Fruit fly (Drosophila melanogaster): ENCODE measurements around the gene eIF4EHP.

DNA sequence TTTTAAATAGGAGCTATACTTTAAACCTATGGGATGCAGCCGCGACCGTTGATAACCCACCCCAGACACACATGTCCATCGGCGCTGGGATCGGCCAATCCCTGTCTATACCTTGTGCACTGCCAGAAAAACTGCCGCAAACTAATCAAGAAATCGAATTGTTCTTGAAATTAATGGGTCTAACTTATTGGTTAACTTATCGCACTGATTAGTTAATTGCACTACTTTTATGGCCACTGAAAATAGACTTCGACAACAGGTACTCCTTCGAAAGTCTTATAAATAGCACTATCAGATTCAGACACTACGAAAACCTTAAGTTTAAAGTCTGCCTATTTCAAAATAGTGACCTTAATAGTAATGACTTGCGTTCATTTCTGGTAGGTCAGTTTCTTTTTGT, 7.4 kb upstream of the eIF4EHP start, which contains the start of gene CG13607:
- TF ChIP-seq HLH106 (tag; optimal IDR thresholded peaks at IDR 0.05) (no peak), fru (GFP tag; optimal IDR thresholded peaks at IDR 0.05) (no peak), rgr (GFP tag; optimal IDR thresholded peaks at IDR 0.05) (no peak), psq (GFP tag; optimal IDR thresholded peaks at IDR 0.05) (no peak), lola (GFP tag; optimal IDR thresholded peaks at IDR 0.05) (no peak), N (GFP tag; optimal IDR thresholded peaks at IDR 0.05) (no peak), CG9705 (GFP tag; optimal IDR thresholded peaks at IDR 0.05) (no peak), Abd-B (GFP tag; optimal IDR thresholded peaks at IDR 0.05) (no peak), usp (GFP tag; optimal IDR thresholded peaks at IDR 0.05) (no peak), h (GFP tag; optimal IDR thresholded peaks at IDR 0.05) (no peak), Rel (GFP tag; optimal IDR thresholded peaks at IDR 0.05) (no peak), Rel (tag; optimal IDR thresholded peaks at IDR 0.05) (no peak), br (GFP tag; optimal IDR thresholded peaks at IDR 0.05) (no peak), dmrt93B (GFP tag; optimal IDR thresholded peaks at IDR 0.05) (no peak)
